Worm (Caenorhabditis elegans) whole organism, L2 larva: ENCODE results near the gene ldb-1.

Experiments used
- aly-2 ChIP-seq: fragments of 150-350 bp; optimal IDR thresholded peaks from 2 replicates; lab custom pipeline; 2014; ENCODE audit warnings: missing biosample characterization, missing genetic modification characterization
- ama-1 ChIP-seq: fragments of 150-350 bp; optimal IDR thresholded peaks from 2 replicates; lab custom pipeline; 2018; ENCODE audit warnings: inconsistent platforms
- elt-1 ChIP-seq: fragments of 150-350 bp; optimal IDR thresholded peaks from 2 replicates; lab custom pipeline; 2014; ENCODE audit warnings: missing biosample characterization, missing genetic modification characterization
- fos-1 ChIP-seq: fragments of 150-350 bp; optimal IDR thresholded peaks from 2 replicates; lab custom pipeline; 2014; ENCODE audit warnings: missing biosample characterization, missing genetic modification characterization
- lsy-2 ChIP-seq, 2 experiments: fragments of 150-350 bp in 1 of 2; sonication (generic microtip) in 1 of 2; optimal IDR thresholded peaks; 2 replicates each; lab custom pipeline; 2014 to 2017; ENCODE audit warnings: missing biosample characterization in 2 of 2, missing genetic modification characterization in 2 of 2
- nhr-10 ChIP-seq: sonication (generic microtip); optimal IDR thresholded peaks from 2 replicates; lab custom pipeline; 2017; ENCODE audit warnings: missing biosample characterization, missing genetic modification characterization
- nhr-12 ChIP-seq: fragments of 150-350 bp; optimal IDR thresholded peaks from 2 replicates; lab custom pipeline; 2014; ENCODE audit warnings: missing biosample characterization, missing genetic modification characterization
- nhr-21 ChIP-seq: fragments of 150-350 bp; optimal IDR thresholded peaks from 2 replicates; lab custom pipeline; 2014; ENCODE audit warnings: missing biosample characterization, missing genetic modification characterization
- nhr-237 ChIP-seq: fragments of 150-350 bp; optimal IDR thresholded peaks from 2 replicates; lab custom pipeline; 2014; ENCODE audit warnings: missing biosample characterization, missing genetic modification characterization
- skn-1 ChIP-seq: sonication (generic microtip); optimal IDR thresholded peaks from 2 replicates; lab custom pipeline; 2017; ENCODE audit warnings: missing biosample characterization, missing genetic modification characterization
- sma-3 ChIP-seq: sonication (generic microtip); optimal IDR thresholded peaks from 2 replicates; lab custom pipeline; 2016; ENCODE audit warnings: missing genetic modification reagents, missing genetic modification characterization, missing compliant biosample characterization
- snpc-4 ChIP-seq: fragments of 150-350 bp; optimal IDR thresholded peaks from 2 replicates; lab custom pipeline; 2014; ENCODE audit warnings: missing biosample characterization, missing genetic modification characterization
- unc-55 ChIP-seq: fragments of 150-350 bp; sonication (generic microtip); optimal IDR thresholded peaks from 3 replicates; lab custom pipeline; 2014; ENCODE audit warnings: missing biosample characterization, missing genetic modification reagents, missing genetic modification characterization
- unc-62 ChIP-seq: fragments of 150-350 bp; optimal IDR thresholded peaks from 2 replicates; lab custom pipeline; 2014; ENCODE audit warnings: missing biosample characterization, missing genetic modification reagents, missing genetic modification characterization

DNA sequence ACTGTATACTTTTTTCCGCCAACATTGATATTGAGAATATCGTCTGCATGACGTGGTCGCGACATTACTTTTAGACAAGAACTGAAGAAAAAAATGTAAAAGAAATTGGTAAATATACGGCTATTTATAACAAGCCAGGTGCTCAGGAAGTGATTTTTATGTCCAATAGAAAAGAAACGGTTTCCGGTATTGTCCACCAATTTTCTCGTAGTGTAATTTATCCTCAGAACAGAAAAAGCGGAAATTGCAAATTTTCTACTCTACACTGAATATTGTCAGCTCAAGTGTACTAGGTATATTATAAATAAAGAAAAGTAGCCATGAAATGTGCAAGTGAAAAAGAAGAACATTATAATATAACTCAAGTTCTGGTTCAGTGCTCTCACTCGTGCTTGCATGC, 29.5 kb upstream of the ldb-1 start, which contains the start of gene F59F3.6:
- no peak for TF ChIP-seq ama-1 (lab: Kevin White, UChicago)
- TF ChIP-seq lsy-2 (tag; optimal IDR thresholded peaks at IDR 0.05; lab: Kevin White, UChicago): no peak
- no peak for TF ChIP-seq aly-2 (tag; lab: Kevin White, UChicago)
- no peak for TF ChIP-seq nhr-237 (tag; lab: Kevin White, UChicago)
- no peak for TF ChIP-seq nhr-12 (tag; lab: Kevin White, UChicago)
- no peak for TF ChIP-seq unc-55 (GFP tag; lab: Kevin White, UChicago)
- TF ChIP-seq snpc-4 (tag; lab: Kevin White, UChicago): no peak
- no peak for TF ChIP-seq nhr-10 (tag; lab: Kevin White, UChicago)
- no peak for TF ChIP-seq elt-1 (tag; lab: Kevin White, UChicago)
- TF ChIP-seq skn-1 (tag; lab: Kevin White, UChicago): no peak
- TF ChIP-seq sma-3 (GFP tag; lab: Kevin White, UChicago): no peak
- no peak for TF ChIP-seq unc-62
- TF ChIP-seq fos-1 (tag; lab: Kevin White, UChicago): no peak
- no peak for TF ChIP-seq nhr-21 (tag; lab: Kevin White, UChicago)
